Worm (Caenorhabditis elegans): Measurements from ENCODE around the gene map-1.

- TF ChIP-seq unc-62 (GFP tag; optimal IDR thresholded peaks at IDR 0.05) (no peak), nhr-237 (tag; optimal IDR thresholded peaks at IDR 0.05) (no peak), cnd-1 (tag; optimal IDR thresholded peaks at IDR 0.05) (no peak), ceh-43 (GFP tag; optimal IDR thresholded peaks at IDR 0.05) (no peak), drap-1 (GFP tag; optimal IDR thresholded peaks at IDR 0.05) (no peak), nhr-28 (tag; optimal IDR thresholded peaks at IDR 0.05) (no peak), nhr-12 (tag; optimal IDR thresholded peaks at IDR 0.05) (no peak), ztf-11 (tag; optimal IDR thresholded peaks at IDR 0.05) (no peak), snpc-4 (tag; optimal IDR thresholded peaks at IDR 0.05) (no peak)
Measured at ce11 chrIV:3720644-3721043, 34.0 kb upstream of the map-1 start.
